Fruit fly (Drosophila melanogaster): ENCODE data around the gene vih.

Gene vih

DNA sequence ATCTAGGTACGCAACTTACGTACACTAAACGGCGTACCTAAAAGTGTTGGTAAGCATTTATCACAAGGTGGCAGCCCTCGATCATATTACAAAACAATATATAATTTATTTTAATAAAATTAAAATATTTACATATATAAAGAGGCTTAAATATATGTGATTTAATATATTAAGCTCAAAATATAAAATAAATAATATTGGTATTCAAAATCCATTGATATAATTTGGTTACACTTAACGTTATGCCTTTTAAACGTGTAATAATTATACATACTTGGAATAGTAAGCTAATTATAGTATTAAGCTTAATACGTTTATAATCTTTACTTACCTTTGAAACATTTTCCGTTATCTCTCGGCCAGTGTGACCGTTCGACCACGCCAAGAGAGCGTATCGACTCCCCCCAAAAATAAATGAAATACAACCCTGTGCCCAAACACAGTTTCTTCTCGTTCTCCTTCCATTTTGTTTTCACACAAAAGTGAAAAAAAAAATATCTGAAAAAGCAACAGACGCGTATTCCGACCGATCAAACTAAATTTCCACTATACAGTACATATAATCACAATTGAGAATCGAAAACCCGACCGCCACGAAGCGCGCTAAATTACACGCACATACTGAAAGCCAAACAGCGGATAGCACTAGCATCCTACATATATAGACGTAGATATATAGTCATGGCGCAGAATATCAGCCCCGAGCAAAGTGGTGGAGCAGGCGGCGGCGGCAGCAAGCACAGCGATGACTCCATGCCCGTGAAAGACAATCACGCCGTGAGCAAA, at the start of gene vih, which contains the start of gene CG10646:
vih (plus strand) TSS at position 428 of the 786 bp plus-strand sequence.
CG10646 (minus strand) TSS at position 30 of the 786 bp plus-strand sequence.
- TF ChIP-seq Dll (optimal IDR thresholded peaks at IDR 0.05): no peak
- no peak for TF ChIP-seq pan (optimal IDR thresholded peaks at IDR 0.05)
- TF ChIP-seq psq (optimal IDR thresholded peaks at IDR 0.05): no peak
- TF ChIP-seq CG8478 (optimal IDR thresholded peaks at IDR 0.05): no peak
- TF ChIP-seq usp (GFP tag; optimal IDR thresholded peaks at IDR 0.05): no peak
- TF ChIP-seq EcR (GFP tag; optimal IDR thresholded peaks at IDR 0.05): no peak

dm6 chr3L:12455034-12455433, 49.1 kb upstream of the vih start:
- TF ChIP-seq EcR (GFP tag; optimal IDR thresholded peaks at IDR 0.05): no peak
- no peak for TF ChIP-seq usp (GFP tag; optimal IDR thresholded peaks at IDR 0.05)
- no peak for TF ChIP-seq Dll (optimal IDR thresholded peaks at IDR 0.05)
- TF ChIP-seq psq (optimal IDR thresholded peaks at IDR 0.05): no peak
- no peak for TF ChIP-seq pan (optimal IDR thresholded peaks at IDR 0.05)
- TF ChIP-seq CG8478 (optimal IDR thresholded peaks at IDR 0.05): no peak

- TF ChIP-seq usp (GFP tag; optimal IDR thresholded peaks at IDR 0.05) (no peak), EcR (GFP tag; optimal IDR thresholded peaks at IDR 0.05) (no peak), Dll (optimal IDR thresholded peaks at IDR 0.05) (no peak), psq (optimal IDR thresholded peaks at IDR 0.05) (no peak), CG8478 (optimal IDR thresholded peaks at IDR 0.05) (no peak), pan (optimal IDR thresholded peaks at IDR 0.05) (no peak)
Observed at dm6 chr3L:12456916-12457662, 47.0 kb upstream of the vih start.

dm6 chr3L:12461953-12462352, 42.1 kb upstream of the vih start:
- TF ChIP-seq Dll (optimal IDR thresholded peaks at IDR 0.05): no peak

DNA sequence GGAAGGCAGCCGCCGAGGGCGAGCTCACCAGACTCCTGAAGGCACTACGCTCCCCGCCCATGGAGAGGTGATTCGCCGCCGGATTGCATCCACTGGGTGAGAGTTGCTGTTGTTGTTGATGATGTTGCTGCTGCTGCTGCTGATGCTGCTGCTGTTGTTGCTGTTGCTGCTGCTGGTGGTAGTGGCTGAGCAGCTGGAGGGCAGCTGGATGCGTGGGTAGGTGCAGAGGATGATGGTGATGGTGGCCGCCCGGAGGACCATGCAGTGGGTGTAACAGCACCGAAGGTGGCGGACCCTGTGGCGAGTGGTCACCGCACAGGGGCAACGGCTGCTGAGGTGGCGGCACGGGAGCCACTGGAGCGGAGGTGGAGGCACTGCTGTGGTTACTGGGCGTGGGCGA, 40.5 kb upstream of the vih start:
- no peak for TF ChIP-seq psq (optimal IDR thresholded peaks at IDR 0.05)
- no peak for TF ChIP-seq CG8478 (optimal IDR thresholded peaks at IDR 0.05)
- TF ChIP-seq pan (optimal IDR thresholded peaks at IDR 0.05): no peak

dm6 chr3L:12465229-12465628, 38.9 kb upstream of the vih start:
- TF ChIP-seq psq (optimal IDR thresholded peaks at IDR 0.05) (no peak), Dll (optimal IDR thresholded peaks at IDR 0.05) (no peak), pan (optimal IDR thresholded peaks at IDR 0.05) (no peak), usp (GFP tag; optimal IDR thresholded peaks at IDR 0.05) (no peak), CG8478 (optimal IDR thresholded peaks at IDR 0.05) (no peak), EcR (GFP tag; optimal IDR thresholded peaks at IDR 0.05) (no peak)

DNA sequence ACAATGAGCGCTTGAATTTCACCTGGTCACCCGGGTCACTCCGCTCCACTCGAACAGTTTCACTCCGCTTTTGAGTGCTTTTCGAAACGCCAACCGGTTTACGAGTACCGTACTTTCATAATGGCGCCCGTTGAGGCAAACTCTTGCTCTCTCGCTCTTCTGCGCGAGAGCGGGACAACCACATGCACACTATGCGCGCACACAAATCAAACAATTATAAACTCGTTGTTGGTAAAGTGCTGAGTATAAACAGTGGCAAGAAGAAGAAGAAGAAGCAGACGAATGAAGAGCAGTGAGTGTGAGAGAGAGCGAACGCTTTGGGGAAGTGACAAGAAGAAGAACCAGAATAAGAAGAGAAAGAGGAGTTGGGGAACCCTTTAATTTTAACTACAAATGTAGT, 36.1 kb upstream of the vih start, which contains the start of gene eyg:
eyg (minus strand) TSS at position 6 of the 400 bp plus-strand sequence.
- no peak for TF ChIP-seq usp (GFP tag; optimal IDR thresholded peaks at IDR 0.05)
- peak; percentile 34 for TF ChIP-seq Dll (optimal IDR thresholded peaks at IDR 0.05)
- no peak for TF ChIP-seq pan (optimal IDR thresholded peaks at IDR 0.05)
- TF ChIP-seq psq (optimal IDR thresholded peaks at IDR 0.05): no peak
- no peak for TF ChIP-seq EcR (GFP tag; optimal IDR thresholded peaks at IDR 0.05)
- TF ChIP-seq CG8478 (optimal IDR thresholded peaks at IDR 0.05): peak; percentile 94

- TF ChIP-seq pan (optimal IDR thresholded peaks at IDR 0.05): no peak
- no peak for TF ChIP-seq psq (optimal IDR thresholded peaks at IDR 0.05)
- TF ChIP-seq Dll (optimal IDR thresholded peaks at IDR 0.05): no peak
- TF ChIP-seq EcR (GFP tag; optimal IDR thresholded peaks at IDR 0.05): no peak
- TF ChIP-seq usp (GFP tag; optimal IDR thresholded peaks at IDR 0.05): no peak
- no peak for TF ChIP-seq CG8478 (optimal IDR thresholded peaks at IDR 0.05)
Observed at dm6 chr3L:12469684-12470083, 34.4 kb upstream of the vih start, which contains the start of gene CG32102. Gene CG32102 (minus strand): TSS chr3L:12469784.

DNA sequence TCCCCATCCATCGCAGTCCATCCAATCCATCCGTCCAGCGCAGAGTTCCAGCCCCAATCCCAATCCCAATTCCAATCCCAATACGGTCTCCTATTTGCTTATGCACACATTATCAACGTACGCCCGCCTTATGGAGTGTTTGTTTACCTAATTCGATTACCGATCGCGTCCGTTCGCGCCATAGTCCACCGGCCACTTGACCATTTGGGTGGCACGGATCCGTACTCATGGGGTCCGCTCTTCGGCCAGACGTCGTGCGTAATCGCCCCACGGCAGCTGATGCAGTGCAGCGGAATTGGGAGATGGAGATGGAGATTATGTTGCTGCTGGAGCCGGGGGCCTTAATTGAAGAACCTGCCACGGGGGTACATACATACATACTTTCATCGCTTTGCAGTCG, 33.6 kb upstream of the vih start:
- TF ChIP-seq Dll (optimal IDR thresholded peaks at IDR 0.05) (no peak), pan (optimal IDR thresholded peaks at IDR 0.05) (no peak), psq (optimal IDR thresholded peaks at IDR 0.05) (no peak), CG8478 (optimal IDR thresholded peaks at IDR 0.05) (no peak)

- TF ChIP-seq EcR (GFP tag; optimal IDR thresholded peaks at IDR 0.05): no peak
- TF ChIP-seq usp (GFP tag; optimal IDR thresholded peaks at IDR 0.05): no peak
- TF ChIP-seq psq (optimal IDR thresholded peaks at IDR 0.05): peak; percentile 51
- TF ChIP-seq pan (optimal IDR thresholded peaks at IDR 0.05): no peak
- TF ChIP-seq Dll (optimal IDR thresholded peaks at IDR 0.05): no peak
- TF ChIP-seq CG8478 (optimal IDR thresholded peaks at IDR 0.05): no peak
Observed at dm6 chr3L:12471471-12471978, 32.6 kb upstream of the vih start, which contains the start of gene CG10616. Gene CG10616 (plus strand): TSS chr3L:12471728.

DNA sequence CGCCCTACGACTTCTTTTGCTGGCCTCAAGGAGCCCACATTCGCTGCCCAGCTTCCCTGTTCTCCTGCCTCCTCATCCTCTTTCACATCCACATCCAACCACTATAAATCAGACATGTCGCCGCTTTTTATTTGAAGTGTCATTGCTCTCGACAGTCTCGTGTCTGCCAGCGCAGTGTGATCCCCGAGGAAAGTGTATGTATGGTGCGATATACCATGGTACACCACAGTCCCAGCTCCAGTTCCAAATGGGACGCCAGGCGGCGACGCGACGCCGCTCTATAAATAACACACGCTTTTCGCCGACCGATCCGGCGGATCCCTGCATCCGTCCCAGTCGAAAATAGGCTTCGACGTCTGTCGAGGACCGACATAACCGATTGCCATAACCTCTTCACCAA, 25.9 kb upstream of the vih start:
- TF ChIP-seq psq (optimal IDR thresholded peaks at IDR 0.05) (no peak), EcR (GFP tag; optimal IDR thresholded peaks at IDR 0.05) (no peak), pan (optimal IDR thresholded peaks at IDR 0.05) (no peak), CG8478 (optimal IDR thresholded peaks at IDR 0.05) (no peak), Dll (optimal IDR thresholded peaks at IDR 0.05) (no peak), usp (GFP tag; optimal IDR thresholded peaks at IDR 0.05) (no peak)

- no peak for TF ChIP-seq EcR (GFP tag; optimal IDR thresholded peaks at IDR 0.05)
- TF ChIP-seq Dll (optimal IDR thresholded peaks at IDR 0.05): no peak
- no peak for TF ChIP-seq usp (GFP tag; optimal IDR thresholded peaks at IDR 0.05)
- TF ChIP-seq pan (optimal IDR thresholded peaks at IDR 0.05): no peak
- no peak for TF ChIP-seq psq (optimal IDR thresholded peaks at IDR 0.05)
- TF ChIP-seq CG8478 (optimal IDR thresholded peaks at IDR 0.05): no peak
Observed at dm6 chr3L:12482246-12482645, 21.8 kb upstream of the vih start, which contains the start of gene CG33725. Gene CG33725 (plus strand): TSS chr3L:12482609.
